Fruit fly (Drosophila melanogaster) whole organism, wandering third instar larva: Measurements from ENCODE around the gene CG6325.

Experiments
- Abd-B ChIP-seq: fragments of >200 bp; optimal IDR thresholded peaks from 2 replicates; lab custom pipeline; 2017; ENCODE audit warnings: missing biosample characterization, missing genetic modification characterization
- CG32264 ChIP-seq: fragments of 200-800 bp; sonication (Bioruptor generic); optimal IDR thresholded peaks from 2 replicates; lab custom pipeline; 2016; ENCODE audit warnings: missing biosample characterization, missing genetic modification characterization
- CG9705 ChIP-seq: fragments of 200-800 bp; sonication (Bioruptor generic); optimal IDR thresholded peaks from 2 replicates; lab custom pipeline; 2018; ENCODE audit warnings: missing biosample characterization, mild to moderate bottlenecking, missing genetic modification characterization
- CrebA ChIP-seq: fragments of 200-800 bp; sonication (Bioruptor generic); optimal IDR thresholded peaks from 2 replicates; lab custom pipeline; 2016; ENCODE audit warnings: missing biosample characterization, mild to moderate bottlenecking, missing genetic modification characterization, borderline replicate concordance
- Dfd ChIP-seq: fragments of >200 bp; optimal IDR thresholded peaks from 2 replicates; lab custom pipeline; 2017; ENCODE audit warnings: missing biosample characterization, missing genetic modification characterization
- Dif ChIP-seq: fragments of 200-275, 200-300 bp; sonication (Bioruptor generic); optimal IDR thresholded peaks from 2 replicates; lab custom pipeline; 2018; ENCODE audit warnings: missing biosample characterization, missing genetic modification characterization; ENCODE audit not compliant: partially characterized antibody
- GATAd ChIP-seq: sonication (Bioruptor generic); optimal IDR thresholded peaks from 2 replicates; lab custom pipeline; 2016; ENCODE audit warnings: missing biosample characterization, missing genetic modification characterization
- HLH106 ChIP-seq: fragments of 200-800 bp; optimal IDR thresholded peaks from 3 replicates; lab custom pipeline; 2019; ENCODE audit warnings: missing biosample characterization, mild to moderate bottlenecking, missing genetic modification characterization, moderate library complexity
- Hnf4 ChIP-seq: fragments of 200-800 bp; sonication (Bioruptor generic); optimal IDR thresholded peaks from 2 replicates; lab custom pipeline; 2016; ENCODE audit warnings: missing biosample characterization, mild to moderate bottlenecking, missing genetic modification characterization
- Hr78 ChIP-seq: fragments of >200 bp; optimal IDR thresholded peaks from 2 replicates; lab custom pipeline; 2017; ENCODE audit warnings: missing biosample characterization, missing genetic modification characterization
- Hr83 ChIP-seq: fragments of 200-300 bp; sonication (Bioruptor generic); optimal IDR thresholded peaks from 2 replicates; lab custom pipeline; 2016; ENCODE audit warnings: missing biosample characterization, mild to moderate bottlenecking, missing genetic modification characterization, moderate library complexity; ENCODE audit not compliant: poor library complexity, severe bottlenecking
- Jra ChIP-seq: sonication (Bioruptor generic); optimal IDR thresholded peaks from 2 replicates; lab custom pipeline; 2016; ENCODE audit warnings: missing biosample characterization, missing genetic modification characterization
- Mio ChIP-seq: sonication (Bioruptor generic); optimal IDR thresholded peaks from 2 replicates; lab custom pipeline; 2016; ENCODE audit warnings: missing biosample characterization, missing genetic modification characterization
- Myc ChIP-seq: fragments of >200 bp; optimal IDR thresholded peaks from 2 replicates; lab custom pipeline; 2017
- N ChIP-seq: fragments of >200 bp; optimal IDR thresholded peaks from 2 replicates; lab custom pipeline; 2018; ENCODE audit warnings: missing biosample characterization, missing external identifiers, missing genetic modification characterization
- OdsH ChIP-seq: fragments of 200-800 bp; sonication (Bioruptor generic); optimal IDR thresholded peaks from 2 replicates; lab custom pipeline; 2016; ENCODE audit warnings: missing biosample characterization, mild to moderate bottlenecking, missing genetic modification characterization
- Rel ChIP-seq, 2 experiments: fragments of 200-800 bp; sonication (Bioruptor generic) in 1 of 2; optimal IDR thresholded peaks; 2 replicates in 1 of 2; 3 replicates in 1 of 2; lab custom pipeline; 2016 to 2019; ENCODE audit warnings: mild to moderate bottlenecking in 2 of 2, missing biosample characterization in 2 of 2, missing genetic modification characterization in 2 of 2, moderate library complexity in 1 of 2
- Sp1 ChIP-seq: fragments of 200-800 bp; sonication (Bioruptor generic); optimal IDR thresholded peaks from 3 replicates; lab custom pipeline; 2019; ENCODE audit warnings: missing biosample characterization, mild to moderate bottlenecking, missing genetic modification characterization, moderate library complexity
- Vsx2 ChIP-seq: fragments of 200-300, 225-300 bp; sonication (Bioruptor generic); optimal IDR thresholded peaks from 2 replicates; lab custom pipeline; 2018; ENCODE audit warnings: missing biosample characterization, missing genetic modification characterization; ENCODE audit not compliant: partially characterized antibody
- br ChIP-seq: fragments of 200-800 bp; sonication (Bioruptor generic); optimal IDR thresholded peaks from 2 replicates; lab custom pipeline; 2016; ENCODE audit warnings: missing biosample characterization, missing genetic modification characterization
- brk ChIP-seq: fragments of 200-800 bp; sonication (Bioruptor generic); optimal IDR thresholded peaks from 2 replicates; lab custom pipeline; 2016; ENCODE audit warnings: missing biosample characterization, mild to moderate bottlenecking, missing genetic modification characterization
- dl ChIP-seq, 2 experiments: fragments of 175-275, 200-275 bp in 1 of 2; fragments of 200-275 bp in 1 of 2; sonication (Bioruptor generic); optimal IDR thresholded peaks; lab custom pipeline; 2018; ENCODE audit warnings: mild to moderate bottlenecking in 2 of 2, missing biosample characterization in 2 of 2, missing genetic modification characterization in 2 of 2, moderate library complexity in 2 of 2; ENCODE audit not compliant: partially characterized antibody in 2 of 2, insufficient read depth in 1 of 2
- dmrt93B ChIP-seq: fragments of 200-800 bp; sonication (Bioruptor generic); optimal IDR thresholded peaks from 2 replicates; lab custom pipeline; 2018; ENCODE audit warnings: missing biosample characterization, mild to moderate bottlenecking, missing genetic modification characterization
- dsf ChIP-seq: sonication (Bioruptor generic); optimal IDR thresholded peaks from 2 replicates; lab custom pipeline; 2016; ENCODE audit warnings: missing biosample characterization, missing genetic modification characterization, borderline replicate concordance
- ey ChIP-seq: fragments of 200-800 bp; sonication (Bioruptor generic); optimal IDR thresholded peaks from 2 replicates; lab custom pipeline; 2016; ENCODE audit warnings: missing biosample characterization, missing genetic modification characterization
- foxo ChIP-seq, 2 experiments: fragments of 200-800 bp; sonication (Bioruptor generic); optimal IDR thresholded peaks; 2 replicates in 1 of 2; 3 replicates in 1 of 2; lab custom pipeline; 2016 to 2017; ENCODE audit warnings: missing biosample characterization in 2 of 2, missing genetic modification characterization in 2 of 2
- fru ChIP-seq: fragments of 200-800 bp; sonication (Bioruptor generic); optimal IDR thresholded peaks from 3 replicates; lab custom pipeline; 2016; ENCODE audit warnings: missing biosample characterization, mild to moderate bottlenecking, missing genetic modification characterization
- h ChIP-seq: fragments of 200-800 bp; sonication (Bioruptor generic); optimal IDR thresholded peaks from 3 replicates; lab custom pipeline; 2016; ENCODE audit warnings: missing biosample characterization, mild to moderate bottlenecking, missing genetic modification characterization
- jim ChIP-seq: fragments of 175-275, 200-325 bp; sonication (Bioruptor generic); optimal IDR thresholded peaks from 2 replicates; lab custom pipeline; 2016; ENCODE audit warnings: missing biosample characterization, mild to moderate bottlenecking, missing genetic modification characterization
- lola ChIP-seq: fragments of >200 bp; optimal IDR thresholded peaks from 2 replicates; lab custom pipeline; 2017; ENCODE audit warnings: missing biosample characterization, missing genetic modification characterization
- pan ChIP-seq: fragments of >200 bp; optimal IDR thresholded peaks from 2 replicates; lab custom pipeline; 2017
- psq ChIP-seq: fragments of 200-800 bp; sonication (Bioruptor generic); optimal IDR thresholded peaks from 3 replicates; lab custom pipeline; 2017; ENCODE audit warnings: missing biosample characterization, mild to moderate bottlenecking, missing genetic modification characterization, moderate library complexity
- rgr ChIP-seq: fragments of 200-800 bp; sonication (Bioruptor generic); optimal IDR thresholded peaks from 3 replicates; lab custom pipeline; 2016; ENCODE audit warnings: missing biosample characterization, mild to moderate bottlenecking, missing genetic modification characterization
- sage ChIP-seq: fragments of 200-800 bp; sonication (Bioruptor generic); optimal IDR thresholded peaks from 2 replicates; lab custom pipeline; 2016; ENCODE audit warnings: missing biosample characterization, mild to moderate bottlenecking, missing genetic modification characterization
- sv ChIP-seq: fragments of 200-800 bp; sonication (Bioruptor generic); optimal IDR thresholded peaks from 3 replicates; lab custom pipeline; 2016; ENCODE audit warnings: missing biosample characterization, missing genetic modification characterization
- tai ChIP-seq: sonication (Bioruptor generic); optimal IDR thresholded peaks from 2 replicates; lab custom pipeline; 2016; ENCODE audit warnings: missing biosample characterization, missing genetic modification characterization
- usp ChIP-seq: fragments of >200 bp; optimal IDR thresholded peaks from 2 replicates; lab custom pipeline; 2017; ENCODE audit warnings: missing biosample characterization, missing genetic modification characterization
- woc ChIP-seq: sonication (Bioruptor generic); optimal IDR thresholded peaks from 2 replicates; lab custom pipeline; 2016; ENCODE audit warnings: missing biosample characterization, mild to moderate bottlenecking, missing genetic modification characterization

The CG6325 gene

dm6 chr3R:10355840-10356562 is 51.1 kb downstream of the CG6325 start:
- TF ChIP-seq Abd-B (no peak), ey (GFP tag; lab: Kevin White, UChicago) (no peak), Rel (GFP tag; optimal IDR thresholded peaks at IDR 0.05; lab: Kevin White, UChicago) (no peak), Rel (tag; optimal IDR thresholded peaks at IDR 0.05; lab: Kevin White, UChicago) (no peak), pan (lab: Kevin White, UChicago) (no peak), lola (no peak), HLH106 (tag; lab: Kevin White, UChicago) (no peak), Hnf4 (no peak), Dif (GFP tag; lab: Kevin White, UChicago) (peak; percentile 47), psq (GFP tag; lab: Kevin White, UChicago) (peak; percentile 57), foxo (GFP tag; optimal IDR thresholded peaks at IDR 0.05; lab: Kevin White, UChicago) (no peak), Sp1 (no peak), Vsx2 (GFP tag; lab: Kevin White, UChicago) (peak; percentile 35), dl (GFP tag; optimal IDR thresholded peaks at IDR 0.05; lab: Kevin White, UChicago; ENCODE audit: insufficient read depth in 1 of 2, partially characterized antibody in 2 of 2) (peak in 1 of 2 experiments; percentile 41)

- TF ChIP-seq Dfd (GFP tag; lab: Kevin White, UChicago) = no peak
- no peak for TF ChIP-seq br
- no peak for TF ChIP-seq GATAd (GFP tag; lab: Kevin White, UChicago)
- TF ChIP-seq dmrt93B = no peak
- no peak for TF ChIP-seq Dif (GFP tag; lab: Kevin White, UChicago)
- no peak for TF ChIP-seq usp (GFP tag; lab: Kevin White, UChicago)
- peak; percentile 9 for TF ChIP-seq HLH106 (tag; lab: Kevin White, UChicago)
- no peak for TF ChIP-seq dsf
- TF ChIP-seq h = peak; percentile 41
- no peak for TF ChIP-seq Jra (GFP tag; lab: Kevin White, UChicago)
- no peak for TF ChIP-seq tai
- TF ChIP-seq woc (GFP tag; lab: Kevin White, UChicago) = peak; percentile 2
- no peak for TF ChIP-seq Vsx2 (GFP tag; lab: Kevin White, UChicago)
- no peak for TF ChIP-seq sage
- peak; percentile 16 for TF ChIP-seq OdsH (GFP tag; lab: Kevin White, UChicago)
- no peak for TF ChIP-seq dl (GFP tag; optimal IDR thresholded peaks at IDR 0.05; lab: Kevin White, UChicago; ENCODE audit: insufficient read depth in 1 of 2, partially characterized antibody in 2 of 2)
- TF ChIP-seq fru (GFP tag; lab: Kevin White, UChicago) = peak; percentile 33
- TF ChIP-seq pan (lab: Kevin White, UChicago) = no peak
- TF ChIP-seq Mio (GFP tag; lab: Kevin White, UChicago) = no peak
- no peak for TF ChIP-seq Hnf4
- peak; percentile 12 for TF ChIP-seq psq (GFP tag; lab: Kevin White, UChicago)
- no peak for TF ChIP-seq sv (GFP tag; lab: Kevin White, UChicago)
- no peak for TF ChIP-seq rgr (GFP tag; lab: Kevin White, UChicago)
- peak; percentile 3 for TF ChIP-seq Sp1
- no peak for TF ChIP-seq CG9705 (GFP tag; lab: Kevin White, UChicago)
- TF ChIP-seq foxo (GFP tag; optimal IDR thresholded peaks at IDR 0.05; lab: Kevin White, UChicago) = peak in 1 of 2 experiments; percentile 44
- no peak for TF ChIP-seq jim (GFP tag; lab: Kevin White, UChicago)
- TF ChIP-seq brk (GFP tag; lab: Kevin White, UChicago) = no peak
- no peak for TF ChIP-seq CG32264 (GFP tag; lab: Kevin White, UChicago)
- TF ChIP-seq lola = no peak
- TF ChIP-seq N (GFP tag; lab: Kevin White, UChicago) = no peak
- no peak for TF ChIP-seq Abd-B
- no peak for TF ChIP-seq CrebA (GFP tag; lab: Kevin White, UChicago)
- no peak for TF ChIP-seq Hr83 (GFP tag; lab: Kevin White, UChicago)
- no peak for TF ChIP-seq Myc (lab: Kevin White, UChicago)
- no peak for TF ChIP-seq Hr78
- TF ChIP-seq ey (GFP tag; lab: Kevin White, UChicago) = no peak
- TF ChIP-seq Rel (GFP tag; optimal IDR thresholded peaks at IDR 0.05; lab: Kevin White, UChicago) = no peak
- peak; percentile 24 for TF ChIP-seq Rel (tag; optimal IDR thresholded peaks at IDR 0.05; lab: Kevin White, UChicago)
Observed at dm6 chr3R:10353932-10354703, 53.0 kb downstream of the CG6325 start.
